Fruit fly (Drosophila melanogaster): Measurements from ENCODE around the gene CG5131.

The CG5131 gene

DNA sequence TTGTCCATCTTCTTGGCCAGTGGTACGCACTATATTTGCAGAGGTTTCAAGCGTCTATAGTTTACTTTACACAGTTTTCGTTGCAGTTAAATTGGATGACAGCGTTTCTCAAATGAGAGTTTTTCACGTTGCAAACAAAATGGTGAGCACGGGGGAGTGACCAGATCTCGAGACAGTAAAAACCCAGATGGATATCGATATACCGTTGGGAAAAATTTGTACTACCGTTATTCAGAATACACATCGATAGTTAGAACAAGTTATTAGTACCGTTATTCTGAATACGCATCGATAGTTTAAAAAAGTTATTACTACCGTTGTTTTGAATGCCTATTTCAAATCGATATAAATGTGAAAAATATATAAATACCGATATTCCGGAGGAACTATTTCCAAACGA is 6.6 kb upstream of the CG5131 start, which contains the start of gene cass (continued):
- TF ChIP-seq z (GFP tag; IDR thresholded peaks at IDR 0.05) (no peak), CG3838 (GFP tag; optimal IDR thresholded peaks at IDR 0.05) (no peak), MTF-1 (GFP tag; optimal IDR thresholded peaks at IDR 0.05; ENCODE audit: borderline replicate concordance) (no peak), BtbVII (GFP tag; optimal IDR thresholded peaks at IDR 0.05) (no peak), pb (GFP tag; optimal IDR thresholded peaks at IDR 0.05) (no peak), Gug (GFP tag; IDR thresholded peaks at IDR 0.05) (no peak), CG15479 (GFP tag; optimal IDR thresholded peaks at IDR 0.05) (no peak), Doc2 (GFP tag; IDR thresholded peaks at IDR 0.05) (no peak), dysf (GFP tag; IDR thresholded peaks at IDR 0.05) (no peak), dan (GFP tag; IDR thresholded peaks at IDR 0.05) (no peak), C15 (GFP tag; IDR thresholded peaks at IDR 0.05) (no peak), CG7372 (GFP tag; IDR thresholded peaks at IDR 0.05) (no peak), CG10462 (GFP tag; optimal IDR thresholded peaks at IDR 0.05) (peak; percentile 100), CG18476 (GFP tag; optimal IDR thresholded peaks at IDR 0.05) (no peak), br (optimal IDR thresholded peaks at IDR 0.05) (no peak), Hsf (GFP tag; optimal IDR thresholded peaks at IDR 0.05) (no peak), seq (GFP tag; IDR thresholded peaks at IDR 0.05) (no peak), cg (GFP tag; optimal IDR thresholded peaks at IDR 0.05) (no peak), CG8478 (optimal IDR thresholded peaks at IDR 0.05) (no peak), bcd (GFP tag; optimal IDR thresholded peaks at IDR 0.05) (no peak), fd64A (GFP tag; optimal IDR thresholded peaks at IDR 0.05) (no peak), CG4730 (GFP tag; IDR thresholded peaks at IDR 0.05) (no peak), HLH4C (GFP tag; IDR thresholded peaks at IDR 0.05; ENCODE audit: partially characterized antibody) (peak; percentile 91), Hey (tag; optimal IDR thresholded peaks at IDR 0.05) (no peak), Nf-YB (GFP tag; optimal IDR thresholded peaks at IDR 0.05) (no peak), dmrt99B (tag; optimal IDR thresholded peaks at IDR 0.05) (no peak), Adf1 (GFP tag; IDR thresholded peaks at IDR 0.05) (no peak), pita (GFP tag; optimal IDR thresholded peaks at IDR 0.05) (no peak), croc (GFP tag; conservative IDR thresholded peaks at IDR 0.05) (no peak), Bteb2 (GFP tag; optimal IDR thresholded peaks at IDR 0.05) (no peak), Ssrp (tag; optimal IDR thresholded peaks at IDR 0.05) (no peak), zen (tag; optimal IDR thresholded peaks at IDR 0.05) (peak; percentile 52), odd (GFP tag; optimal IDR thresholded peaks at IDR 0.05) (no peak), run (tag; optimal IDR thresholded peaks at IDR 0.05) (no peak), CG10274 (GFP tag; optimal IDR thresholded peaks at IDR 0.05) (no peak), TFAM (GFP tag; optimal IDR thresholded peaks at IDR 0.05) (no peak), peb (GFP tag; IDR thresholded peaks at IDR 0.05) (no peak), CG17385 (GFP tag; optimal IDR thresholded peaks at IDR 0.05) (no peak), eyg (GFP tag; optimal IDR thresholded peaks at IDR 0.05) (no peak), CG32772 (GFP tag; IDR thresholded peaks at IDR 0.05) (no peak), ken (GFP tag; IDR thresholded peaks at IDR 0.05) (no peak), aop (GFP tag; IDR thresholded peaks at IDR 0.05) (no peak), chinmo (GFP tag; IDR thresholded peaks at IDR 0.05; ENCODE audit: partially characterized antibody) (peak; percentile 76; the same call in 1 of the 4 replicates), crp (GFP tag; optimal IDR thresholded peaks at IDR 0.05) (peak in 1 of 2 experiments; percentile 54), Six4 (GFP tag; optimal IDR thresholded peaks at IDR 0.05) (no peak), ewg (GFP tag; optimal IDR thresholded peaks at IDR 0.05) (no peak), MESR4 (GFP tag; optimal IDR thresholded peaks at IDR 0.05) (peak; percentile 93), CG10209 (GFP tag; optimal IDR thresholded peaks at IDR 0.05) (no peak), fd3F (GFP tag; optimal IDR thresholded peaks at IDR 0.05) (no peak), fd102C (GFP tag; optimal IDR thresholded peaks at IDR 0.05) (no peak), Meics (GFP tag; optimal IDR thresholded peaks at IDR 0.05) (no peak), tna (GFP tag; IDR thresholded peaks at IDR 0.05; ENCODE audit: partially characterized antibody) (peak; percentile 81)
